Fruit fly (Drosophila melanogaster): ENCODE results near the gene IP3K2.

DNA sequence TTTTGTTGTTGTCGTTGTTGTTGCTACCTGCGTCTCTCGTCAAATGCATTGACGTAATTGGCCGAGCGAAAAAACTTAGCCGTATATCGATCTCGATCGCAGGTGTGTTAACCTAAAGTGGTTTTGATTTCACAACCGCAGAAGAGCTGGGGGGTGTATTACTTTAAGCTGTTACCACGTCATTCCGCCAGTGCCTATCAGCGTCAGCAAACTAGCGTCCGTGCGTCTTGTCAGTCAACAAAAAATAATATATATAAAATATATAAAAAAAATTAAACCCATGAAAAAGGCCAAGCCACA lies 1.2 kb upstream of the IP3K2 start, which contains the start of gene CG1764:
- TF ChIP-seq CTCF (optimal IDR thresholded peaks at IDR 0.05): no peak
- no peak for TF ChIP-seq CG8478 (optimal IDR thresholded peaks at IDR 0.05)

Data from S2 (cell line).